Fruit fly (Drosophila melanogaster) whole organism, pupa: Measurements from ENCODE around the gene eIF3h.

Experiments used
- CG12605 ChIP-seq: fragments of 200-800 bp; sonication (Bioruptor generic); IDR thresholded peaks from 2 replicates; pipeline ENCODE4 v1.3.6; 2022; ENCODE audit warnings: missing biosample characterization, missing genetic modification characterization
- CG17806 ChIP-seq: fragments of 200-800 bp; sonication (Bioruptor generic); optimal IDR thresholded peaks from 2 replicates; lab custom pipeline; 2018; ENCODE audit warnings: missing biosample characterization, mild to moderate bottlenecking, missing genetic modification characterization, moderate library complexity
- CG8159 ChIP-seq: fragments of 200-800 bp; sonication (Bioruptor generic); optimal IDR thresholded peaks from 3 replicates; lab custom pipeline; 2018; ENCODE audit warnings: missing biosample characterization, mild to moderate bottlenecking, missing genetic modification characterization, moderate library complexity
- CG8301 ChIP-seq: fragments of 200-800 bp; sonication (Bioruptor generic); optimal IDR thresholded peaks from 2 replicates; lab custom pipeline; 2018; ENCODE audit warnings: missing biosample characterization, mild to moderate bottlenecking, missing genetic modification characterization
- CG9948 ChIP-seq: fragments of 200-800 bp; sonication (Bioruptor generic); optimal IDR thresholded peaks from 2 replicates; lab custom pipeline; 2018; ENCODE audit warnings: missing biosample characterization, mild to moderate bottlenecking, missing genetic modification characterization, moderate library complexity
- Pif1A ChIP-seq: fragments of 200-800 bp; sonication (Bioruptor generic); optimal IDR thresholded peaks from 3 replicates; lab custom pipeline; 2016; ENCODE audit warnings: missing biosample characterization, missing genetic modification characterization
- Pif1B ChIP-seq: fragments of 200-800 bp; sonication (Bioruptor generic); optimal IDR thresholded peaks from 3 replicates; lab custom pipeline; 2016; ENCODE audit warnings: missing biosample characterization, missing genetic modification characterization
- fd96Ca ChIP-seq: fragments of 200-800 bp; sonication (Bioruptor generic); IDR thresholded peaks from 3 replicates; pipeline ENCODE4 v1.3.6; 2022; ENCODE audit warnings: missing biosample characterization, missing genetic modification characterization

DNA sequence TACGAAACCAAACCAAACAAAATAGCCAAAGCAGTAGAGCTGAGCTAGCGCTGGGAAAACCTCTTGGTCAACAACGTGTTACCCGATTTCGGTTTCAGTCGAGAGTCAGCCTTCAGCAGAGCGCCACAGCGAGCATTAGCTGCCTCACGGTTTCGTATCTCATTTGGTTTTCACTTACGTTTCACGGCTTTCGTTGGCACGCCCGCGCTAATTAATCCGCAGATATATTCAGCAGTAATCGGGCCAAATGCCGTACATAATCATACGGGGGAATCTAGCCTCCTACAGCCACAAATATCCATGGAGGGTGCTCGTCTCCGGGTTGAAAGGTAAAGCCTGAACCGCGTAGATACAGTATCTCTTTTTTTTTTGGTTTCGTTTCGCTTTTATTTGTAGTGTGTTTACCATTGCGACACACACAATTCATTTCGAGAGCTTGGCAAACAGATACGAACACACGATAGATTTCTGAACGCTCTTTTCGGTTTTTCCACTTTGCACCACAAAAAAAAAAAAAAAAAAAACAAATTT, 8.5 kb downstream of the eIF3h start, which contains the start of gene CG31650:
- TF ChIP-seq CG9948 (tag; lab: Kevin White, UChicago), result no peak
- no peak; the same call in 2 of the 3 replicates for TF ChIP-seq fd96Ca (GFP tag; lab: Robert Waterston, UW)
- TF ChIP-seq CG17806, result no peak
- TF ChIP-seq Pif1B (GFP tag; lab: Kevin White, UChicago), result no peak
- no peak for TF ChIP-seq CG8301 (tag; lab: Kevin White, UChicago)
- TF ChIP-seq CG12605, result no peak
- no peak for TF ChIP-seq CG8159
- TF ChIP-seq Pif1A, result no peak
